Worm (Caenorhabditis elegans): ENCODE results near the gene morc-1.

Gene morc-1

ce11 chrIII:5181641-5182040 is 25.1 kb downstream of the morc-1 start:
- TF ChIP-seq tbx-11 (GFP tag; IDR thresholded peaks at IDR 0.05), result no peak
- no peak for TF ChIP-seq scrt-1 (GFP tag; IDR thresholded peaks at IDR 0.05)
- no peak for TF ChIP-seq ets-7 (tag; optimal IDR thresholded peaks at IDR 0.05)
- no peak for TF ChIP-seq tbx-37 (GFP tag; conservative IDR thresholded peaks at IDR 0.05)
- no peak for TF ChIP-seq pes-1 (GFP tag; IDR thresholded peaks at IDR 0.05)
- no peak for TF ChIP-seq B0310.2 (tag; optimal IDR thresholded peaks at IDR 0.05)
- TF ChIP-seq hnd-1 (tag; optimal IDR thresholded peaks at IDR 0.05), result no peak
- TF ChIP-seq hmbx-1 (tag; optimal IDR thresholded peaks at IDR 0.05), result no peak
- TF ChIP-seq F13C5.2 (tag; optimal IDR thresholded peaks at IDR 0.05), result no peak
- TF ChIP-seq tra-4 (tag; optimal IDR thresholded peaks at IDR 0.05), result no peak
- no peak for TF ChIP-seq ceh-13 (GFP tag; optimal IDR thresholded peaks at IDR 0.05)

- TF ChIP-seq hmg-4 (GFP tag; optimal IDR thresholded peaks at IDR 0.05) (no peak), tra-4 (tag; optimal IDR thresholded peaks at IDR 0.05) (no peak), sea-1 (GFP tag; conservative IDR thresholded peaks at IDR 0.05) (no peak), flt-1 (GFP tag; IDR thresholded peaks at IDR 0.05) (no peak), hmbx-1 (tag; optimal IDR thresholded peaks at IDR 0.05) (no peak), hnd-1 (tag; optimal IDR thresholded peaks at IDR 0.05) (no peak), B0310.2 (tag; optimal IDR thresholded peaks at IDR 0.05) (no peak), ceh-13 (GFP tag; optimal IDR thresholded peaks at IDR 0.05) (no peak), pes-1 (GFP tag; IDR thresholded peaks at IDR 0.05) (no peak), tbx-11 (GFP tag; IDR thresholded peaks at IDR 0.05) (no peak)
These were observed 25.5 kb downstream of the morc-1 start for ce11 chrIII:5181217-5181616.

- TF ChIP-seq hnd-1 (tag; optimal IDR thresholded peaks at IDR 0.05), result no peak
- no peak for TF ChIP-seq ets-7 (tag; optimal IDR thresholded peaks at IDR 0.05)
- no peak for TF ChIP-seq ceh-13 (GFP tag; optimal IDR thresholded peaks at IDR 0.05)
- no peak for TF ChIP-seq tra-4 (tag; optimal IDR thresholded peaks at IDR 0.05)
- no peak for TF ChIP-seq ama-1 (optimal IDR thresholded peaks at IDR 0.05)
- TF ChIP-seq tbx-37 (GFP tag; conservative IDR thresholded peaks at IDR 0.05), result no peak
- TF ChIP-seq hmbx-1 (tag; optimal IDR thresholded peaks at IDR 0.05), result no peak
- TF ChIP-seq B0310.2 (tag; optimal IDR thresholded peaks at IDR 0.05), result no peak
- no peak for TF ChIP-seq flt-1 (GFP tag; IDR thresholded peaks at IDR 0.05)
These were observed 26.1 kb downstream of the morc-1 start for ce11 chrIII:5180588-5180987.

- TF ChIP-seq scrt-1 (GFP tag; IDR thresholded peaks at IDR 0.05), result no peak
- no peak for TF ChIP-seq flt-1 (GFP tag; IDR thresholded peaks at IDR 0.05)
- no peak for TF ChIP-seq ets-7 (tag; optimal IDR thresholded peaks at IDR 0.05)
- no peak for TF ChIP-seq aly-1 (tag; optimal IDR thresholded peaks at IDR 0.05)
- TF ChIP-seq B0310.2 (tag; optimal IDR thresholded peaks at IDR 0.05), result no peak
- TF ChIP-seq tbx-11 (GFP tag; IDR thresholded peaks at IDR 0.05), result no peak
- TF ChIP-seq hmbx-1 (tag; optimal IDR thresholded peaks at IDR 0.05), result no peak
- no peak for TF ChIP-seq hmg-4 (GFP tag; optimal IDR thresholded peaks at IDR 0.05)
- TF ChIP-seq ceh-36 (tag; optimal IDR thresholded peaks at IDR 0.05), result no peak
- no peak for TF ChIP-seq ceh-13 (GFP tag; optimal IDR thresholded peaks at IDR 0.05)
- TF ChIP-seq hnd-1 (tag; optimal IDR thresholded peaks at IDR 0.05), result no peak
- TF ChIP-seq sea-1 (GFP tag; conservative IDR thresholded peaks at IDR 0.05), result no peak
These were observed 27.5 kb downstream of the morc-1 start for ce11 chrIII:5179166-5179565.

ce11 chrIII:5173622-5174021 is 33.1 kb downstream of the morc-1 start, which contains the start of gene cid-1:
cid-1 (plus strand) TSS chrIII:5173922.
- TF ChIP-seq F13C5.2 (tag; optimal IDR thresholded peaks at IDR 0.05), result no peak

- TF ChIP-seq pes-1 (GFP tag; IDR thresholded peaks at IDR 0.05) (no peak), ceh-36 (tag; optimal IDR thresholded peaks at IDR 0.05) (no peak), sea-1 (GFP tag; conservative IDR thresholded peaks at IDR 0.05) (no peak), ceh-13 (GFP tag; optimal IDR thresholded peaks at IDR 0.05) (no peak), ama-1 (optimal IDR thresholded peaks at IDR 0.05) (no peak), ets-7 (tag; optimal IDR thresholded peaks at IDR 0.05) (no peak), hmbx-1 (tag; optimal IDR thresholded peaks at IDR 0.05) (no peak), hmg-4 (GFP tag; optimal IDR thresholded peaks at IDR 0.05) (no peak), hnd-1 (tag; optimal IDR thresholded peaks at IDR 0.05) (no peak), aly-1 (tag; optimal IDR thresholded peaks at IDR 0.05) (no peak), F13C5.2 (tag; optimal IDR thresholded peaks at IDR 0.05) (no peak), scrt-1 (GFP tag; IDR thresholded peaks at IDR 0.05) (no peak), B0310.2 (tag; optimal IDR thresholded peaks at IDR 0.05) (no peak), tbx-37 (GFP tag; conservative IDR thresholded peaks at IDR 0.05) (no peak), flt-1 (GFP tag; IDR thresholded peaks at IDR 0.05) (no peak), tra-4 (tag; optimal IDR thresholded peaks at IDR 0.05) (no peak)
These were observed 33.6 kb downstream of the morc-1 start, which contains the start of gene emb-1 for ce11 chrIII:5173139-5173538. emb-1 (plus strand) TSS chrIII:5173439.

- TF ChIP-seq ets-7 (tag; optimal IDR thresholded peaks at IDR 0.05) (peak; percentile 82), ama-1 (optimal IDR thresholded peaks at IDR 0.05) (no peak), B0310.2 (tag; optimal IDR thresholded peaks at IDR 0.05) (peak; percentile 26), sea-1 (GFP tag; conservative IDR thresholded peaks at IDR 0.05) (peak; percentile 81), flt-1 (GFP tag; IDR thresholded peaks at IDR 0.05) (peak; percentile 75), aly-1 (tag; optimal IDR thresholded peaks at IDR 0.05) (peak; percentile 16), pes-1 (GFP tag; IDR thresholded peaks at IDR 0.05) (peak; percentile 88), tra-4 (tag; optimal IDR thresholded peaks at IDR 0.05) (no peak), scrt-1 (GFP tag; IDR thresholded peaks at IDR 0.05) (peak; percentile 60; the same call in 1 of the 2 replicates), ceh-13 (GFP tag; optimal IDR thresholded peaks at IDR 0.05) (peak; percentile 10), tbx-11 (GFP tag; IDR thresholded peaks at IDR 0.05) (peak; percentile 68; the same call in 1 of the 2 replicates), hmbx-1 (tag; optimal IDR thresholded peaks at IDR 0.05) (no peak), tbx-37 (GFP tag; conservative IDR thresholded peaks at IDR 0.05) (peak; percentile 93), hmg-4 (GFP tag; optimal IDR thresholded peaks at IDR 0.05) (peak; percentile 53), hnd-1 (tag; optimal IDR thresholded peaks at IDR 0.05) (peak; percentile 33), ceh-36 (tag; optimal IDR thresholded peaks at IDR 0.05) (peak; percentile 13), F13C5.2 (tag; optimal IDR thresholded peaks at IDR 0.05) (peak; percentile 50)
These were observed 34.2 kb downstream of the morc-1 start, which contains the start of gene K10D2.5 for ce11 chrIII:5172470-5172869. K10D2.5 (plus strand) TSS chrIII:5172720.

ce11 chrIII:5171945-5172344 is 34.8 kb downstream of the morc-1 start, which contains the start of gene prp-19:
prp-19 (minus strand) TSS chrIII:5172045.
- TF ChIP-seq hmg-4 (GFP tag; optimal IDR thresholded peaks at IDR 0.05), result no peak
